Worm (Caenorhabditis elegans): Measurements from ENCODE around the gene F14H3.12.

F14H3.12 gene

ce11 chrV:16073856-16074255 is 1.3 kb downstream of the F14H3.12 start, which contains the start of gene srj-10:
srj-10 (minus strand) TSS chrV:16073956.
- TF ChIP-seq ceh-36 (tag; optimal IDR thresholded peaks at IDR 0.05): no peak
- no peak for TF ChIP-seq sea-1 (GFP tag; conservative IDR thresholded peaks at IDR 0.05)
- TF ChIP-seq ama-1 (optimal IDR thresholded peaks at IDR 0.05): no peak
- TF ChIP-seq scrt-1 (GFP tag; IDR thresholded peaks at IDR 0.05): no peak
- no peak for TF ChIP-seq B0310.2 (tag; optimal IDR thresholded peaks at IDR 0.05)
- TF ChIP-seq aly-1 (tag; optimal IDR thresholded peaks at IDR 0.05): no peak
- no peak for TF ChIP-seq flt-1 (GFP tag; IDR thresholded peaks at IDR 0.05)
- no peak for TF ChIP-seq F13C5.2 (tag; optimal IDR thresholded peaks at IDR 0.05)
- TF ChIP-seq tbx-37 (GFP tag; conservative IDR thresholded peaks at IDR 0.05): no peak

DNA sequence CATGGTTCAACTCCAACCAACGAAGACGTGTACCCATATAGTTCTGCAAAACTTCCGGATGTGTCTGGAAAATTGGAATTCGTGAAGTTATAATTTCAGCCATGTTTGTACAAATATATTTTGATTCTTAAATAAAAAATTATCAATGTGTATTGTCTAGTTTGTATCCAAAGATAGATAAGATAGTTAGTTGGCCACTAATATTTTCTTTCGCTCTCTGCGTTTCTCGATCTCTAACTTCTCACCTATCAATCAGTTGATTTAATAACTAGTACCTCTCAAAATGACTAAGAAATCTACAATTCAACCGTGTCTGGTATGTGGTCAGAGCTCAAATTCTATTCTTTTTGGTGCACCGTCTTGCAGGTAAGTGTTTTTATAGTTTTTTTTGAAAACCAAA is 4.0 kb downstream of the F14H3.12 start, which contains the start of gene nhr-176:
TSS of gene nhr-176 (plus strand) at position 159 of the 400 bp plus-strand sequence.
- TF ChIP-seq ets-7 (tag; optimal IDR thresholded peaks at IDR 0.05) (no peak), sea-1 (GFP tag; conservative IDR thresholded peaks at IDR 0.05) (no peak), F13C5.2 (tag; optimal IDR thresholded peaks at IDR 0.05) (no peak), pes-1 (GFP tag; IDR thresholded peaks at IDR 0.05) (no peak), hmg-4 (GFP tag; optimal IDR thresholded peaks at IDR 0.05) (no peak), flt-1 (GFP tag; IDR thresholded peaks at IDR 0.05) (no peak), tbx-37 (GFP tag; conservative IDR thresholded peaks at IDR 0.05) (no peak), tbx-11 (GFP tag; IDR thresholded peaks at IDR 0.05) (no peak), scrt-1 (GFP tag; IDR thresholded peaks at IDR 0.05) (no peak), hmbx-1 (tag; optimal IDR thresholded peaks at IDR 0.05) (no peak), ama-1 (optimal IDR thresholded peaks at IDR 0.05) (no peak), B0310.2 (tag; optimal IDR thresholded peaks at IDR 0.05) (no peak), hnd-1 (tag; optimal IDR thresholded peaks at IDR 0.05) (no peak), ceh-36 (tag; optimal IDR thresholded peaks at IDR 0.05) (no peak)

- TF ChIP-seq ceh-36 (tag; optimal IDR thresholded peaks at IDR 0.05): no peak
- no peak for TF ChIP-seq tbx-11 (GFP tag; IDR thresholded peaks at IDR 0.05)
- TF ChIP-seq scrt-1 (GFP tag; IDR thresholded peaks at IDR 0.05): no peak
- TF ChIP-seq B0310.2 (tag; optimal IDR thresholded peaks at IDR 0.05): no peak
- TF ChIP-seq aly-1 (tag; optimal IDR thresholded peaks at IDR 0.05): no peak
- TF ChIP-seq sea-1 (GFP tag; conservative IDR thresholded peaks at IDR 0.05): no peak
- no peak for TF ChIP-seq hnd-1 (tag; optimal IDR thresholded peaks at IDR 0.05)
- no peak for TF ChIP-seq flt-1 (GFP tag; IDR thresholded peaks at IDR 0.05)
- TF ChIP-seq F13C5.2 (tag; optimal IDR thresholded peaks at IDR 0.05): no peak
- no peak for TF ChIP-seq ets-7 (tag; optimal IDR thresholded peaks at IDR 0.05)
- no peak for TF ChIP-seq pes-1 (GFP tag; IDR thresholded peaks at IDR 0.05)
- no peak for TF ChIP-seq hmbx-1 (tag; optimal IDR thresholded peaks at IDR 0.05)
- TF ChIP-seq hmg-4 (GFP tag; optimal IDR thresholded peaks at IDR 0.05): no peak
- TF ChIP-seq ceh-13 (GFP tag; optimal IDR thresholded peaks at IDR 0.05): no peak
These were observed 6.2 kb downstream of the F14H3.12 start, which contains the start of gene cyp-35D1 for ce11 chrV:16068938-16069337. cyp-35D1 (plus strand) TSS chrV:16069238.

ce11 chrV:16062788-16063187 is 12.3 kb downstream of the F14H3.12 start, which contains the start of gene F14H3.14:
F14H3.14 (minus strand) TSS chrV:16062888.
- no peak for TF ChIP-seq pes-1 (GFP tag; IDR thresholded peaks at IDR 0.05)
- TF ChIP-seq tra-4 (tag; optimal IDR thresholded peaks at IDR 0.05): no peak
- TF ChIP-seq ets-7 (tag; optimal IDR thresholded peaks at IDR 0.05): no peak
- no peak for TF ChIP-seq scrt-1 (GFP tag; IDR thresholded peaks at IDR 0.05)
- TF ChIP-seq tbx-37 (GFP tag; conservative IDR thresholded peaks at IDR 0.05): no peak
- TF ChIP-seq ama-1 (optimal IDR thresholded peaks at IDR 0.05): no peak
- no peak for TF ChIP-seq ceh-36 (tag; optimal IDR thresholded peaks at IDR 0.05)
- no peak for TF ChIP-seq ceh-13 (GFP tag; optimal IDR thresholded peaks at IDR 0.05)
- TF ChIP-seq B0310.2 (tag; optimal IDR thresholded peaks at IDR 0.05): no peak
- TF ChIP-seq F13C5.2 (tag; optimal IDR thresholded peaks at IDR 0.05): no peak
- TF ChIP-seq hmbx-1 (tag; optimal IDR thresholded peaks at IDR 0.05): no peak
- no peak for TF ChIP-seq hmg-4 (GFP tag; optimal IDR thresholded peaks at IDR 0.05)
- TF ChIP-seq aly-1 (tag; optimal IDR thresholded peaks at IDR 0.05): no peak
- TF ChIP-seq tbx-11 (GFP tag; IDR thresholded peaks at IDR 0.05): no peak

- no peak for TF ChIP-seq F13C5.2 (tag; optimal IDR thresholded peaks at IDR 0.05)
These were observed 13.1 kb downstream of the F14H3.12 start, which contains the start of gene fbxa-100 for ce11 chrV:16061993-16062392. fbxa-100 (minus strand) TSS chrV:16062093.

- TF ChIP-seq flt-1 (GFP tag; IDR thresholded peaks at IDR 0.05) (no peak), F13C5.2 (tag; optimal IDR thresholded peaks at IDR 0.05) (no peak), aly-1 (tag; optimal IDR thresholded peaks at IDR 0.05) (no peak), hnd-1 (tag; optimal IDR thresholded peaks at IDR 0.05) (no peak), B0310.2 (tag; optimal IDR thresholded peaks at IDR 0.05) (no peak), ets-7 (tag; optimal IDR thresholded peaks at IDR 0.05) (no peak), scrt-1 (GFP tag; IDR thresholded peaks at IDR 0.05) (no peak), ceh-13 (GFP tag; optimal IDR thresholded peaks at IDR 0.05) (no peak), hmbx-1 (tag; optimal IDR thresholded peaks at IDR 0.05) (no peak), tra-4 (tag; optimal IDR thresholded peaks at IDR 0.05) (no peak), ama-1 (optimal IDR thresholded peaks at IDR 0.05) (no peak), pes-1 (GFP tag; IDR thresholded peaks at IDR 0.05) (no peak), hmg-4 (GFP tag; optimal IDR thresholded peaks at IDR 0.05) (no peak), tbx-11 (GFP tag; IDR thresholded peaks at IDR 0.05) (no peak), sea-1 (GFP tag; conservative IDR thresholded peaks at IDR 0.05) (no peak), tbx-37 (GFP tag; conservative IDR thresholded peaks at IDR 0.05) (no peak)
These were observed 15.0 kb downstream of the F14H3.12 start, which contains the start of gene F14H3.15 for ce11 chrV:16060135-16060534. F14H3.15 (minus strand) TSS chrV:16060235.

ce11 chrV:16058872-16059271 is 16.3 kb downstream of the F14H3.12 start, which contains the start of gene F14H3.6:
F14H3.6 (minus strand) TSS chrV:16058893.
- TF ChIP-seq ceh-36 (tag; optimal IDR thresholded peaks at IDR 0.05) (no peak), hmg-4 (GFP tag; optimal IDR thresholded peaks at IDR 0.05) (no peak), aly-1 (tag; optimal IDR thresholded peaks at IDR 0.05) (no peak), ets-7 (tag; optimal IDR thresholded peaks at IDR 0.05) (no peak), pes-1 (GFP tag; IDR thresholded peaks at IDR 0.05) (no peak), tbx-37 (GFP tag; conservative IDR thresholded peaks at IDR 0.05) (no peak), tbx-11 (GFP tag; IDR thresholded peaks at IDR 0.05) (no peak), ceh-13 (GFP tag; optimal IDR thresholded peaks at IDR 0.05) (no peak), B0310.2 (tag; optimal IDR thresholded peaks at IDR 0.05) (no peak), ama-1 (optimal IDR thresholded peaks at IDR 0.05) (no peak), F13C5.2 (tag; optimal IDR thresholded peaks at IDR 0.05) (no peak), tra-4 (tag; optimal IDR thresholded peaks at IDR 0.05) (no peak), hnd-1 (tag; optimal IDR thresholded peaks at IDR 0.05) (no peak), sea-1 (GFP tag; conservative IDR thresholded peaks at IDR 0.05) (no peak), flt-1 (GFP tag; IDR thresholded peaks at IDR 0.05) (no peak), scrt-1 (GFP tag; IDR thresholded peaks at IDR 0.05) (no peak), hmbx-1 (tag; optimal IDR thresholded peaks at IDR 0.05) (no peak)
